Worm (Caenorhabditis elegans): ENCODE results near the gene K07C11.7.

K07C11.7 gene

DNA sequence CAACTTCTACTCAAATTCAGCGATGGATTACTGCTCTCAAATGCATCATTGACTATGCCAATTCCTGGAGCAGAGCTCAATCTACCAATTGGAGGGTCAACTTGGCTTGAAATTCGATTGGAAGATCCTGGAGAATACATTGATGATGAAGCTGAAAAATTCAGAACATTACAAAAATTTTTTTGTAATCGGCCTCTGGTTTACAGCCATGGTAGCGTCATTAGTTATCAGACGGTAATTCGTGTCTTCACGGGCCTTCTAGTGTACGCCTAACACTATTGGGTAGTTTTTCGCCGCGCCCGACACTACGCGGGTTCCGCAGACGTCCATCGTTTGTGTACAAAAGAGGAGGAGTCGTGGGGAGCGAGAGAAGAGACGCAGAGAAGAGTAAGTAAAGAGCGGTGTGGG, 14.9 kb upstream of the K07C11.7 start:
- TF ChIP-seq unc-62 (GFP tag; optimal IDR thresholded peaks at IDR 0.05) = no peak

DNA sequence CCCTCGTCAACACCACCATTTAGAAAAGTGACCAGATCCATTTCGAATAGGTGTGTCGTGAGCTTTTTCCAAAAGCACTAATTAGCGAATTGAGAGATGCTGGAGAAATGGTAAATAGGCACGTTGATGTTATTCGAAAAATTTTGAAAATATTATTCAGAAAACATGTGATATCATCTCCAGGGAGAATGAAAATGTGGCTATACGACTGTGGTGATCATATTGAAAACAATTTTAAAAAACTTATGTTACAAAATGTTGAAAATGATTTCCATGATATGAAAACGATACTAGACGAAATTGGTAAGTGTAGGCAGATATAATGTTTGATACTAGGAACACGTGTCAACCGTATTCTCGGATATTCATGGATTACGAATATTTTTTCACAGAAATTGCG, 13.0 kb upstream of the K07C11.7 start, which contains the start of gene K07C11.10:
TSS of gene K07C11.10 (minus strand) at position 101 of the 400 bp plus-strand sequence.
- TF ChIP-seq unc-62 (GFP tag; optimal IDR thresholded peaks at IDR 0.05) = no peak

ce11 chrV:8224634-8225033, 10.9 kb upstream of the K07C11.7 start, which contains the start of gene pax-1:
TSS of gene pax-1 (plus strand) at chrV:8224934.
- TF ChIP-seq unc-62 (GFP tag; optimal IDR thresholded peaks at IDR 0.05) = no peak

ce11 chrV:8223417-8223816, 9.6 kb upstream of the K07C11.7 start:
- TF ChIP-seq unc-62 (GFP tag; optimal IDR thresholded peaks at IDR 0.05) = no peak

ce11 chrV:8221083-8221538, 7.3 kb upstream of the K07C11.7 start, which contains the start of the genes cogc-6 and air-1:
TSS of gene cogc-6 (minus strand) at chrV:8221316.
TSS of gene air-1 (plus strand) at chrV:8221488.
- no peak for TF ChIP-seq unc-62 (GFP tag; optimal IDR thresholded peaks at IDR 0.05)

DNA sequence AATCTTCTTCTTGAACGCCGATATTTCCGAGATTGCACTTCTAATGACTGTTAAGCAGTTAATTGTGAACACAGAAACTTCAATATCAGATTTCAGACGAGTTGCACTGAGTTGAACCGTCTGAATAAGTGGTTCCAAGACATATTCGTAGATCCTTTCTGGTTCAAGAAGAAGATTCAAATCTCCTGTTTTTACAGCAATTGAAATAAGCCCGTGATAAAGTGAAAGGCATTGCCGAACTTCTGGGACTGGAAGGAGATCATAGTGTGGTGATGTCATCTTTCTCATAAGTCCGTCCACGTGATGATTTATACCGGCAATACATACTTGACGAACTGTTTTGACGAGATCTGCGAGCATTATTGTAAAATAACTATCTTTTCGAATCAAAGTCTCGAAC, 5.8 kb upstream of the K07C11.7 start:
- no peak for TF ChIP-seq unc-62 (GFP tag; optimal IDR thresholded peaks at IDR 0.05)

ce11 chrV:8217661-8218265, 4.0 kb upstream of the K07C11.7 start, which contains the start of gene K07C11.8:
TSS of gene K07C11.8 (minus strand) at chrV:8217884.
- TF ChIP-seq unc-62 (GFP tag; optimal IDR thresholded peaks at IDR 0.05) = no peak

DNA sequence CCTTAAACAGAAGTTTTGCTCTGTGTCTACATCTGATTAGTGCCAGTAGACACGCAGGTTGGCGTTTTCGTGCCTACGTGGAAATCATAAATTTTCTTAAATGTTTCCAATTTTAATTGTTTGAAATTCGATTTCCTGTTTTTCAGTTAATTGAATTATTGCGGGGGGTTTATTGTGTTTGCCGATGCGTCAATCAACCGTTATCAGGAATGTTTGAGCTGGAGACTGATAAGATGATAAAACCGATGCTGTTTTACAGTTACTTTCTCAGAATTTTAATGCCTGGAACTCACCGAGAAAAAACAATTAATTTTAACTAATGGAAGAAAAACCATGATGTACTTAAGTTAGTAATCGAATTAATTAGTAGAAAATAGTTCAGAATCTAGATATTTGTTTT, 3.4 kb upstream of the K07C11.7 start:
- TF ChIP-seq unc-62 (GFP tag; optimal IDR thresholded peaks at IDR 0.05) = no peak

DNA sequence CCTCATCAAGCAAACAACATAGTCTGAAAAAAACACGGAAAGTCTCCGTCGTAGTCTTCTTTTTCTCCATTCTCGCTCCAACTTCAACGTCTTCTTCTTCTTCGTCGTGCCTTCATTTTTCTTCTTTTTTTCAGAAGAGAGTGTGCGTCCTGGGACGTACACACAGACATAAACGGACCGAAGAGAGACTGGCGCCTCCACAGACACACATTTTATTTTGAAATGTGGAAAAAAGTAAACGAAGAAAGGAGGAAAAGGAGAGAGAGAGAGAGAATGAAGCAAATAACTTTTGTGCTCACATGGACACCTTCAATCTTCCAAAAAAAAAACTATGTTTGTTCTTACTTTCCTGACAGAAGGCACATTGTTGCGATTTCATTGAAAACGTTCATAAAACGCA, 1.4 kb upstream of the K07C11.7 start:
- TF ChIP-seq unc-62 (GFP tag; optimal IDR thresholded peaks at IDR 0.05) = no peak

DNA sequence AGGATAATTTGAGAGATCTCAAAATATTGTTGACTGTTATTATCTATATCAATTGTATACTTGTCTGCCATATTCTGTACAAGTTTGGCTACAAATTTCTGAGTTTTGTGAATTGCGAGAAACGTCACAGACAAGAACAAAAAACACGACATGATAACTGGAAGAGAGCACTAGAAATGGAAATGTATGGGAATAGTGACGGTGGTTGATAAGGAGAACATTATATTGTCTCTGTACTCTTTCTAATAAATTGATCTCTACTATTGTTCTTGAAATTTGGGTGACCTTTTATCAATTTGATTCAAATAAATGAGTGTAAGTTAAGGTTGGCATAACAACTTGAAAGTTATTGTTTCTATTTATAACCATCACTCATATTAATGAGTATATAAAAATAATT, 952 bp downstream of the K07C11.7 start:
- TF ChIP-seq unc-62 (GFP tag; optimal IDR thresholded peaks at IDR 0.05) = no peak

DNA sequence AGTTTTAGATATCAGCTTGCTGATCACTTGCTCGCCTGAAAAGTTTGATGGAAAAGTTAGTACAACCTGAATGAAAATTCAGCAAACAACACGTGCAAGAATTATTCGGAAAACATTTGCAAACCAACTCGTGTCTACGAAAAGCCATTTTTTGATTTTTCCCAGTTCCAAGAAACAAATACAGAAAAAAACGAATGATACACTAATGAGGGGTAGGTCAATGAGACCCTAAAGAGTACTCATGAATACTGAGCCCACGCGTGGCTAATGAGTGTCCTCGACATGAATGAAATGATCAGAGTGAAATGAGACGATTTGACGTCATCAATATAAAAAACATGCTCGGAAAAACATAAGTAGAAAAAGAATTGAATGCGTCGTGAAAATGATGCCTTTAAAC, 1.8 kb downstream of the K07C11.7 start:
- TF ChIP-seq unc-62 (GFP tag; optimal IDR thresholded peaks at IDR 0.05) = no peak

- no peak for TF ChIP-seq unc-62 (GFP tag; optimal IDR thresholded peaks at IDR 0.05)
These were observed 3.2 kb downstream of the K07C11.7 start for ce11 chrV:8210527-8210926.

DNA sequence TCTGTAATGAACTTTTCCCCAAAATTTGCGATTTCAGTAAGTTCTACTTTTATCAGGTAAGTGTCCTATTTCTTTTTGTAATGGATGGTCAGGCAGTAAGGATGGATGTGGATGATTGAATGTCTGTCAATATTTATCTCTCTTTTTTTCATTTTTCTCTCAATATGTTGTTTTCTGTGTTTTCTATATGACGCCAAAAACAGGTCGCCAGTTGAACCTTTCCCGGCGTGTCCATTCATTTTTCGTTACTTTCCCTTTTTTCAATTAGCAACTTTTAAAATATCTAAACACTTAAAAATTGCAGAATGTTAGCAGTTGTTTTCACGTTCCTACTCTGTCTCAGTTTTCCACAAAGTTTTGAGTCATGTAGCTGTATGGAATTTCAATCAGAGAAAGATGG, 6.8 kb downstream of the K07C11.7 start, which contains the start of gene timp-1:
TSS of gene timp-1 (plus strand) at position 305 of the 400 bp plus-strand sequence.
- no peak for TF ChIP-seq unc-62 (GFP tag; optimal IDR thresholded peaks at IDR 0.05)

DNA sequence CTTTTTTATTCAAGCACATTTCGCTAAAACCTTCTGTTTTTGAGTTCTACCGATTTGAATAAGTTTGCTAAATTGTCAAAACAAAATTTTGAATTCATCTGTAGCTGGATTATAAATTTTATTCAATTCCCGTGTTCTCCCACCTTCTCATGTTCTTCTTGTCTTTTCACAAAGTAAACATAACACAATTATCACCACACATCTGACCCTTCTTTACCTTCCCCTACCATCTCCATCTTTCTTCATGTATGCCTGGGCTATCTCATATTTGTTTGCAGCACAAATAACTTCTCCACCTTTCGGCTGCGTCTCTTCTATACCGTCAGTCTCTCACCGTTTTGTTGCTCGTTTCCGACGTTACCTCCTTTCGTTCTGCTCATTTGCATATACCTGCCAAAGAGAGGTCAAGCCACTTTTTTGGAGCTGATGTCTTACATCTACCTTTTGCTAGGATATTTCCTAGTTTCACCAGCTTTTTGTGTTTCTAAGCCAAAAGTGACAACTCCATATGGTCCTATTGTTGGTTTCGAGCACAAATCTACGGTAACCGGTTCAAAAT, 10.6 kb downstream of the K07C11.7 start, which contains the start of gene cest-17:
TSS of gene cest-17 (plus strand) at position 248 of the 559 bp plus-strand sequence.
- no peak for TF ChIP-seq unc-62 (GFP tag; optimal IDR thresholded peaks at IDR 0.05)

DNA sequence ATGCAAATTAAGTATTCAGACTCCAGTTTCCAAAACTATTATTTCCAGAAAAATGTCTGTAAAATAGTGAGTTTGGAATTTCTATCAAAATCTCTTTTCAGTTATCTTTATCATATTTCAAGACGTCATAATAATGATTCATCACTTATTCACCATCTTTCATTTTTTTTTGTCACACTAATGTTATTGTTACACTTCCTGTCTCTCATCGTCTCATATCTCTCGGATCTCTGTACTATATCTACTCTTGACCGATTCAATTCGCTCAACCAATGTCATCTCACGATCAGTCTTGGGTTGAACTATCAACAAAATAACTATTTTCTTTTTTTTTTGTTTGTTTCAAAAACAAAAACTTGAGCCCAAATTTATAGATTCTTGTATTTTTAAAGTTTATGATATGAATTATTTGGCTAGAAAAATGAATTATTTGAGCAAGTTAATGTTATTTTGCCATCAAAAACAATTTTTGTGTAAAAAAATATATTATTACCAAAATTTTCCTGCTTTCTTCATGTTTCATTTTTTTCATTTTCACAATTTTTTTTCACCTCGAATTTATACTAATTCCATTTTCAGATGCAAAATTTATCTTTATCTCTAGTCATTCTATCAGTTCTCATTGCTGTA, 12.4 kb downstream of the K07C11.7 start, which contains the start of gene cri-2:
TSS of gene cri-2 (plus strand) at position 580 of the 630 bp plus-strand sequence.
- no peak for TF ChIP-seq unc-62 (GFP tag; optimal IDR thresholded peaks at IDR 0.05)

ce11 chrV:8198994-8199393, 14.8 kb downstream of the K07C11.7 start, which contains the start of gene F20D6.11:
TSS of gene F20D6.11 (minus strand) at chrV:8199094.
- TF ChIP-seq unc-62 (GFP tag; optimal IDR thresholded peaks at IDR 0.05) = no peak

All from whole organism, dauer.